Worm (Caenorhabditis elegans) whole organism, L2 larva: ENCODE data around the gene ser-7.

ENCODE experiments used
- Y55F3AM.14 ChIP-seq: fragments of 200-800 bp; sonication (Bioruptor generic); optimal IDR thresholded peaks from 2 replicates; lab custom pipeline; 2018; ENCODE audit warnings: mild to moderate bottlenecking, missing genetic modification characterization, missing compliant biosample characterization
- ZK546.5 ChIP-seq: sonication (generic microtip); optimal IDR thresholded peaks from 2 replicates; lab custom pipeline; 2017; ENCODE audit warnings: missing biosample characterization, missing genetic modification characterization
- elt-3 ChIP-seq: sonication (generic microtip); optimal IDR thresholded peaks from 2 replicates; lab custom pipeline; 2017; ENCODE audit warnings: missing biosample characterization, missing genetic modification characterization
- nhr-25 ChIP-seq: fragments of 150-350 bp; sonication (generic microtip); optimal IDR thresholded peaks from 3 replicates; lab custom pipeline; 2014; ENCODE audit warnings: missing biosample characterization, missing genetic modification characterization
- nhr-6 ChIP-seq: fragments of 150-350 bp; optimal IDR thresholded peaks from 2 replicates; lab custom pipeline; 2014; ENCODE audit warnings: missing biosample characterization, missing genetic modification characterization
- snpc-4 ChIP-seq: fragments of 150-350 bp; optimal IDR thresholded peaks from 2 replicates; lab custom pipeline; 2014; ENCODE audit warnings: missing biosample characterization, missing genetic modification characterization
- unc-62 ChIP-seq: fragments of 150-350 bp; optimal IDR thresholded peaks from 2 replicates; lab custom pipeline; 2014; ENCODE audit warnings: missing biosample characterization, missing genetic modification reagents, missing genetic modification characterization
- zag-1 ChIP-seq: fragments of 150-350 bp; optimal IDR thresholded peaks from 2 replicates; lab custom pipeline; 2014; ENCODE audit warnings: missing biosample characterization, missing genetic modification characterization
- ztf-1 ChIP-seq: fragments of 200-800 bp; sonication (Bioruptor generic); conservative IDR thresholded peaks from 2 replicates; pipeline ENCODE4 v1.3.6; 2022; ENCODE audit warnings: missing genetic modification characterization, missing compliant biosample characterization
- ztf-11 ChIP-seq: sonication (generic microtip); optimal IDR thresholded peaks from 2 replicates; lab custom pipeline; 2017; ENCODE audit warnings: missing biosample characterization, missing genetic modification characterization

DNA sequence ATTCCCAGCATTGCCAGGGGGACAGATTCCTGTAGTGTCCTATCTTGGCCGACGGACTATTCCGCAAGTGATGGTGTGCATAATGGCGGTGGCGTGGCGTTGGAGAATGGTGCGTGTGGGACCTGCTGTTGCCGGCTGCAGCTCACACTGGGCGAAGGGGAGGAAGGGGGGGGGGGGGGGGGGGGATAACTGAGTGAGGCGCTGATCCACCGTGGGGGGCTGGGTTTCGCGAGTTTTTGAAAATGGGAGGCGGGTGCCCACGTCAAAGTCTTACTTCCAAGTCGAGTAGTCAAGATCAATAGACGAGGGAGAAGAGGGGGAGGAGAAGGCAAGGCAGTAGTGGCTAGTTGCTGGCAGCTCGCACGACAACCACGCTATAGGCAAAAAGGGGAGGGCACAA is 58.0 kb downstream of the ser-7 start:
- TF ChIP-seq snpc-4 (tag; lab: Kevin White, UChicago) (no peak), zag-1 (tag; lab: Kevin White, UChicago) (no peak), ztf-1 (GFP tag; lab: Robert Waterston, UW) (no peak), ztf-11 (tag; lab: Kevin White, UChicago) (no peak), unc-62 (GFP tag; lab: Kevin White, UChicago) (no peak), Y55F3AM.14 (GFP tag; lab: Kevin White, UChicago) (no peak), nhr-25 (tag; lab: Kevin White, UChicago) (no peak), nhr-6 (tag; lab: Kevin White, UChicago) (no peak), elt-3 (tag; lab: Kevin White, UChicago) (no peak), ZK546.5 (tag; lab: Kevin White, UChicago) (no peak)
